Worm (Caenorhabditis elegans): Measurements from ENCODE around the gene srz-69.

DNA sequence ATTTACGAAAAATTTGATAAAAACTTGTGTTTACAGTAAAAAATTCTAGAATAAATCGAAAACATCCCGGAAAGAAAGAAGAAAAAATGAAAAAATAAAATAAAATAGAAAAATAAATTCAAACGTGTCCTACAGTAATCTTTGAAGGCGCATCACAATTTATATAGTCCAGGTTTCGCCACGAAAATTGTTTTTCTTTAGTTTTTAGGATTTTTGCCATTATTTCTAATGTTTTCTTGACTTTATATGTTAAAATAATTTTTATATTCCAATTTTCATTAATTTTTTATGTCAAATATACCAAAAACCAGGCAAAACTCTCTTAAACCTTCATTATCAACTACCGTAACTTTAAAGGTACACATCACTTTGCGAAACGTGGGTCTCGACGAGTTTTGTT lies 40.6 kb upstream of the srz-69 start:
- TF ChIP-seq ztf-23 (GFP tag; IDR thresholded peaks at IDR 0.05): no peak
- no peak for TF ChIP-seq T22C8.4 (GFP tag; IDR thresholded peaks at IDR 0.05)
- no peak for TF ChIP-seq ztf-29 (GFP tag; IDR thresholded peaks at IDR 0.05)
- no peak for TF ChIP-seq ref-1 (GFP tag; conservative IDR thresholded peaks at IDR 0.05)
- TF ChIP-seq tab-1 (GFP tag; IDR thresholded peaks at IDR 0.05): no peak
- TF ChIP-seq klf-2 (GFP tag; conservative IDR thresholded peaks at IDR 0.05): no peak
- TF ChIP-seq flt-1 (GFP tag; IDR thresholded peaks at IDR 0.05): no peak
